Fruit fly (Drosophila melanogaster) whole organism, embryonic: ENCODE results near the gene Nxf3.

Experiments used
- Aef1 ChIP-seq: fragments of 200-800 bp; sonication (Bioruptor generic); IDR thresholded peaks from 3 replicates; pipeline ENCODE4 v1.3.6; 2022; ENCODE audit warnings: missing biosample characterization, missing genetic modification characterization
- Atf6 ChIP-seq: fragments of 200-800 bp; sonication (Bioruptor generic); IDR thresholded peaks from 2 replicates; pipeline ENCODE4 v1.3.6; 2022; ENCODE audit warnings: missing biosample characterization, missing genetic modification characterization
- BEAF-32 ChIP-seq: fragments of 200-800 bp; sonication (Bioruptor generic); optimal IDR thresholded peaks from 3 replicates; lab custom pipeline; 2017; ENCODE audit warnings: missing biosample characterization, missing genetic modification characterization, mild to moderate bottlenecking, moderate library complexity, missing genetic modification reagents
- CG11093 ChIP-seq: fragments of 200-800 bp; sonication (Bioruptor generic); IDR thresholded peaks from 3 replicates; pipeline ENCODE4 v1.3.6; 2022; ENCODE audit warnings: missing biosample characterization, missing genetic modification characterization
- CG11456 ChIP-seq: fragments of 200-800 bp; sonication (Bioruptor generic); IDR thresholded peaks from 3 replicates; pipeline ENCODE4 v1.3.6; 2022; ENCODE audit warnings: missing biosample characterization, missing genetic modification characterization
- CG12391 ChIP-seq: fragments of 200-800 bp; sonication (Bioruptor generic); optimal IDR thresholded peaks from 3 replicates; lab custom pipeline; 2018; ENCODE audit warnings: missing biosample characterization, mild to moderate bottlenecking, missing genetic modification characterization, moderate library complexity
- CG13894 ChIP-seq: fragments of 200-800 bp; sonication (Bioruptor generic); optimal IDR thresholded peaks from 3 replicates; lab custom pipeline; 2018; ENCODE audit warnings: missing biosample characterization, mild to moderate bottlenecking, missing genetic modification characterization, moderate library complexity
- CG14710 ChIP-seq: fragments of 200-800 bp; sonication (Bioruptor generic); optimal IDR thresholded peaks from 3 replicates; lab custom pipeline; 2019; ENCODE audit warnings: missing biosample characterization, mild to moderate bottlenecking, missing genetic modification characterization, moderate library complexity
- CG16779 ChIP-seq: fragments of 200-800 bp; sonication (Bioruptor generic); IDR thresholded peaks from 2 replicates; pipeline ENCODE4 v1.3.6; 2022; ENCODE audit warnings: missing biosample characterization, missing genetic modification characterization
- CG1792 ChIP-seq: fragments of 200-800 bp; sonication (Bioruptor generic); optimal IDR thresholded peaks from 2 replicates; lab custom pipeline; 2016; ENCODE audit warnings: missing biosample characterization, missing genetic modification characterization
- CG18476 ChIP-seq: fragments of 200-800 bp; sonication (Bioruptor generic); optimal IDR thresholded peaks from 2 replicates; lab custom pipeline; 2016; ENCODE audit warnings: missing biosample characterization, mild to moderate bottlenecking, missing genetic modification characterization
- CG2129 ChIP-seq: fragments of 200-800 bp; sonication (Bioruptor generic); IDR thresholded peaks from 2 replicates; pipeline ENCODE4 v1.3.6; 2022; ENCODE audit warnings: missing biosample characterization, missing genetic modification characterization; ENCODE audit not compliant: partially characterized antibody
- CG6813 ChIP-seq: fragments of 200-800 bp; sonication (Bioruptor generic); optimal IDR thresholded peaks from 2 replicates; lab custom pipeline; 2017; ENCODE audit warnings: missing biosample characterization, missing genetic modification characterization, mild to moderate bottlenecking, moderate library complexity, missing genetic modification reagents
- CG7745 ChIP-seq: fragments of 200-800 bp; sonication (Bioruptor generic); optimal IDR thresholded peaks from 2 replicates; lab custom pipeline; 2018; ENCODE audit warnings: missing biosample characterization, mild to moderate bottlenecking, missing genetic modification characterization, moderate library complexity
- CG7928 ChIP-seq: fragments of 200-800 bp; sonication (Bioruptor generic); optimal IDR thresholded peaks from 2 replicates; lab custom pipeline; 2017; ENCODE audit warnings: missing biosample characterization, mild to moderate bottlenecking, missing genetic modification characterization
- CG7963 ChIP-seq: fragments of 200-800 bp; sonication (Bioruptor generic); IDR thresholded peaks from 3 replicates; pipeline ENCODE4 v1.3.6; 2022; ENCODE audit warnings: missing biosample characterization, missing genetic modification characterization; ENCODE audit not compliant: partially characterized antibody
- CG8290 ChIP-seq, 3 experiments: fragments of 200-800 bp; sonication (Bioruptor generic); optimal IDR thresholded peaks; 2 replicates each; lab custom pipeline; 2016 to 2019; ENCODE audit warnings: missing biosample characterization in 3 of 3, missing genetic modification characterization in 3 of 3, mild to moderate bottlenecking in 2 of 3, moderate library complexity in 1 of 3
- CG9215 ChIP-seq: fragments of 200-800 bp; sonication (Bioruptor generic); IDR thresholded peaks from 2 replicates; pipeline ENCODE4 v1.3.6; 2022; ENCODE audit warnings: missing biosample characterization, missing genetic modification characterization
- CG9609 ChIP-seq: fragments of 200-800 bp; sonication (Bioruptor generic); optimal IDR thresholded peaks from 3 replicates; lab custom pipeline; 2016; ENCODE audit warnings: missing biosample characterization, missing genetic modification characterization
- Dip2 ChIP-seq: fragments of 200-800 bp; sonication (Bioruptor generic); IDR thresholded peaks from 2 replicates; pipeline ENCODE4 v1.3.6; 2022; ENCODE audit warnings: missing biosample characterization, missing genetic modification characterization
- Ets97D ChIP-seq: fragments of 200-800 bp; sonication (Bioruptor generic); optimal IDR thresholded peaks from 3 replicates; lab custom pipeline; 2016; ENCODE audit warnings: missing biosample characterization, missing genetic modification characterization
- Hey ChIP-seq: fragments of 200-800 bp; sonication (Bioruptor generic); optimal IDR thresholded peaks from 3 replicates; lab custom pipeline; 2018; ENCODE audit warnings: missing biosample characterization, mild to moderate bottlenecking, missing genetic modification characterization
- Hmx ChIP-seq: fragments of 200-800 bp; sonication (Bioruptor generic); optimal IDR thresholded peaks from 2 replicates; lab custom pipeline; 2016; ENCODE audit warnings: missing biosample characterization, missing genetic modification characterization
- Hr39 ChIP-seq: fragments of >200 bp; optimal IDR thresholded peaks from 2 replicates; lab custom pipeline; 2017
- Hr51 ChIP-seq, 2 experiments: fragments of 200-800 bp; sonication (Bioruptor generic); optimal IDR thresholded peaks; 2 replicates in 1 of 2; 3 replicates in 1 of 2; lab custom pipeline; 2016 to 2018; ENCODE audit warnings: missing biosample characterization in 2 of 2, missing genetic modification characterization in 2 of 2, mild to moderate bottlenecking in 1 of 2, moderate library complexity in 1 of 2
- Hr78 ChIP-seq, 2 experiments: fragments of 200-800 bp in 1 of 2; fragments of >200 bp in 1 of 2; sonication (Bioruptor generic) in 1 of 2; optimal IDR thresholded peaks; 2 replicates each; lab custom pipeline; 2017 to 2019; ENCODE audit warnings: missing biosample characterization in 2 of 2, missing genetic modification characterization in 2 of 2, mild to moderate bottlenecking in 1 of 2, moderate library complexity in 1 of 2
- PHDP ChIP-seq: fragments of 200-800 bp; sonication (Bioruptor generic); optimal IDR thresholded peaks from 3 replicates; lab custom pipeline; 2018; ENCODE audit warnings: missing biosample characterization, mild to moderate bottlenecking, missing genetic modification characterization, moderate library complexity
- Sox102F ChIP-seq: fragments of 200-800 bp; sonication (Bioruptor generic); optimal IDR thresholded peaks from 2 replicates; lab custom pipeline; 2018; ENCODE audit warnings: missing biosample characterization, mild to moderate bottlenecking, missing genetic modification characterization, moderate library complexity
- Sry-δ ChIP-seq: fragments of 200-800 bp; sonication (Bioruptor generic); optimal IDR thresholded peaks from 2 replicates; lab custom pipeline; 2016; ENCODE audit warnings: missing biosample characterization, missing genetic modification characterization
- Ssrp ChIP-seq: fragments of 200-800 bp; sonication (Bioruptor generic); optimal IDR thresholded peaks from 2 replicates; lab custom pipeline; 2018; ENCODE audit warnings: missing biosample characterization, mild to moderate bottlenecking, missing genetic modification characterization, moderate library complexity
- Taf1 ChIP-seq: fragments of 200-800 bp; sonication (Bioruptor generic); IDR thresholded peaks from 2 replicates; pipeline ENCODE4 v1.3.6; 2022; ENCODE audit warnings: missing biosample characterization, missing genetic modification characterization
- ab ChIP-seq: fragments of 200-800 bp; sonication (Bioruptor generic); optimal IDR thresholded peaks from 2 replicates; lab custom pipeline; 2016; ENCODE audit warnings: missing biosample characterization, missing genetic modification characterization
- bcd ChIP-seq: fragments of 200-800 bp; sonication (Bioruptor generic); optimal IDR thresholded peaks from 2 replicates; lab custom pipeline; 2017; ENCODE audit warnings: missing biosample characterization, mild to moderate bottlenecking, missing genetic modification characterization
- bowl ChIP-seq: fragments of 200-800 bp; sonication (Bioruptor generic); IDR thresholded peaks from 2 replicates; pipeline ENCODE4 v1.3.6; 2022; ENCODE audit warnings: missing biosample characterization, missing genetic modification characterization
- dm ChIP-seq: fragments of 200-800 bp; sonication (Bioruptor generic); optimal IDR thresholded peaks from 3 replicates; lab custom pipeline; 2016; ENCODE audit warnings: missing biosample characterization, missing genetic modification characterization
- fru ChIP-seq: fragments of >200 bp; optimal IDR thresholded peaks from 2 replicates; lab custom pipeline; 2017
- gcm2 ChIP-seq: fragments of 200-800 bp; sonication (Bioruptor generic); optimal IDR thresholded peaks from 2 replicates; lab custom pipeline; 2016; ENCODE audit warnings: missing biosample characterization, missing genetic modification characterization
- grau ChIP-seq: fragments of 200-800 bp; optimal IDR thresholded peaks from 3 replicates; lab custom pipeline; 2019; ENCODE audit warnings: missing biosample characterization, mild to moderate bottlenecking, missing genetic modification characterization, moderate library complexity
- gsb-n ChIP-seq: fragments of 200-800 bp; sonication (Bioruptor generic); optimal IDR thresholded peaks from 3 replicates; lab custom pipeline; 2018; ENCODE audit warnings: missing biosample characterization, mild to moderate bottlenecking, missing genetic modification characterization
- knrl ChIP-seq: fragments of 200-800 bp; sonication (Bioruptor generic); IDR thresholded peaks from 3 replicates; pipeline ENCODE4 v1.3.6; 2022; ENCODE audit warnings: missing biosample characterization, missing genetic modification characterization; ENCODE audit not compliant: partially characterized antibody
- lmd ChIP-seq: fragments of 200-800 bp; sonication (Bioruptor generic); IDR thresholded peaks from 2 replicates; pipeline ENCODE4 v1.3.6; 2022; ENCODE audit warnings: missing biosample characterization, missing genetic modification characterization
- mam ChIP-seq: fragments of 200-800 bp; sonication (Bioruptor generic); optimal IDR thresholded peaks from 3 replicates; lab custom pipeline; 2016; ENCODE audit warnings: missing biosample characterization, missing genetic modification characterization
- org-1 ChIP-seq: fragments of 200-800 bp; sonication (Bioruptor generic); optimal IDR thresholded peaks from 2 replicates; lab custom pipeline; 2017; ENCODE audit warnings: missing biosample characterization, missing genetic modification characterization
- pita ChIP-seq: fragments of 200-800 bp; sonication (Bioruptor generic); optimal IDR thresholded peaks from 2 replicates; lab custom pipeline; 2017; ENCODE audit warnings: missing biosample characterization, mild to moderate bottlenecking, missing genetic modification characterization
- run ChIP-seq: fragments of 200-800 bp; sonication (Bioruptor generic); optimal IDR thresholded peaks from 3 replicates; lab custom pipeline; 2018; ENCODE audit warnings: missing biosample characterization, mild to moderate bottlenecking, missing genetic modification characterization
- sens ChIP-seq: fragments of 200-800 bp; sonication (Bioruptor generic); peaks from one replicate; lab custom pipeline; 2016; ENCODE audit warnings: missing biosample characterization, missing genetic modification characterization
- sqz ChIP-seq: fragments of 200-800 bp; sonication (Bioruptor generic); optimal IDR thresholded peaks from 3 replicates; lab custom pipeline; 2018; ENCODE audit warnings: missing biosample characterization, mild to moderate bottlenecking, missing genetic modification characterization
- stc ChIP-seq: fragments of 200-800 bp; sonication (Bioruptor generic); IDR thresholded peaks from 2 replicates; pipeline ENCODE4 v1.3.6; 2022; ENCODE audit warnings: missing biosample characterization, missing genetic modification characterization
- tna ChIP-seq: fragments of 200-800 bp; sonication (Bioruptor generic); IDR thresholded peaks from 2 replicates; pipeline ENCODE4 v1.3.6; 2022; ENCODE audit warnings: missing biosample characterization, missing genetic modification characterization; ENCODE audit not compliant: partially characterized antibody
- wdn ChIP-seq: fragments of 200-800 bp; sonication (Bioruptor generic); IDR thresholded peaks from 2 replicates; pipeline ENCODE4 v1.3.6; 2022; ENCODE audit warnings: missing biosample characterization, missing genetic modification characterization
- wor ChIP-seq: fragments of 200-800 bp; sonication (Bioruptor generic); IDR thresholded peaks from 2 replicates; pipeline ENCODE4 v1.3.6; 2022; ENCODE audit warnings: missing biosample characterization, missing genetic modification characterization

The Nxf3 gene

DNA sequence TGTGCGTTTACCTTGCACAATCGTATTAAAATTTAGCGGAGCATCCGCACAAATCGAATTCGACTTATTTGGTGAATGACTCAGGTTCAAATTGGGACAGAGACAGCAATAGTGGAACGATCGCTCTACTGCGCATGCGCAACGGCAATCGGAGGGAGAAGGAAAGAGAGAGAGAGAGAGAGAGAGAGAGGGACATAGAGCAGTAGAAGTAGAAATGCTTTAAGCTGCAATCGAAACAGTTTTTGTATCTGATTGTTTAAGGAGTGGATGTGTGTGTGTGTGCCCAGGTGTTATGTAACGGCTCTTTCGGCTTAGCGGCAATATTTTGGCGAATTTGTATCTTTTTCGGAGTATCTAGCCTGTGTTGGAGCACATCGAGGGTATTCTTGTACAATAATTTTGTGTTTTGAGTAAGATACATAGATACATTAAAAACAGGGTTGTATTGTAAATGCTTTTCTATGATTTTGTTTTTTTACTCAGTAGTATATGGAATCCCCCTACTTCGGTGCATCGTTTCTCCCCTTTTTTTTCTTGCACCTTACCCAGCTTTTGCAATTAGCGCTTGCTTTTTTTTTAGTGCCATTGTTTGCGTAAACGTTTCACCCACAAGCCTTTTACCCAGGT, 15.4 kb upstream of the Nxf3 start (continued):
- TF ChIP-seq grau (tag; lab: Kevin White, UChicago) (no peak), CG12391 (tag; lab: Kevin White, UChicago) (no peak), sens (GFP tag; lab: Kevin White, UChicago) (no peak), PHDP (tag; lab: Kevin White, UChicago) (no peak), CG1792 (GFP tag; lab: Kevin White, UChicago) (no peak), tna (no peak), knrl (GFP tag; lab: Robert Waterston, UW) (no peak), org-1 (GFP tag; lab: Kevin White, UChicago) (no peak), Hmx (GFP tag; lab: Kevin White, UChicago) (no peak), Sry-δ (GFP tag; lab: Kevin White, UChicago) (no peak), Hey (no peak), ab (GFP tag; lab: Kevin White, UChicago) (no peak), CG9215 (GFP tag; lab: Robert Waterston, UW) (no peak), Sox102F (peak; percentile 43), lmd (no peak), CG2129 (GFP tag; lab: Robert Waterston, UW) (no peak), CG18476 (GFP tag; lab: Kevin White, UChicago) (no peak), CG11456 (GFP tag; lab: Robert Waterston, UW) (no peak), CG8290 (GFP tag; optimal IDR thresholded peaks at IDR 0.05; lab: Kevin White, UChicago) (no peak), CG8290 (tag; optimal IDR thresholded peaks at IDR 0.05; lab: Kevin White, UChicago) (peak in 1 of 2 experiments; percentile 22), CG9609 (GFP tag; lab: Kevin White, UChicago) (no peak), fru (no peak), wor (GFP tag; lab: Robert Waterston, UW) (no peak), Dip2 (GFP tag; lab: Robert Waterston, UW) (no peak), stc (GFP tag; lab: Robert Waterston, UW) (peak; percentile 56; the same call in 1 of the 2 replicates), CG13894 (no peak), CG7963 (GFP tag; lab: Robert Waterston, UW) (no peak), CG7745 (tag; lab: Kevin White, UChicago) (no peak), wdn (GFP tag; lab: Robert Waterston, UW) (no peak), gcm2 (no peak), Hr51 (GFP tag; optimal IDR thresholded peaks at IDR 0.05; lab: Kevin White, UChicago) (peak in 1 of 2 experiments; percentile 34), run (tag; lab: Kevin White, UChicago) (no peak), Ets97D (GFP tag; lab: Kevin White, UChicago) (no peak), CG16779 (GFP tag; lab: Robert Waterston, UW) (no peak), dm (GFP tag; lab: Kevin White, UChicago) (no peak), CG14710 (tag; lab: Kevin White, UChicago) (no peak), bowl (GFP tag; lab: Robert Waterston, UW) (no peak), bcd (GFP tag; lab: Kevin White, UChicago) (no peak), CG6813 (GFP tag; lab: Kevin White, UChicago) (no peak), Taf1 (no peak), pita (GFP tag; lab: Kevin White, UChicago) (no peak), Ssrp (tag; lab: Kevin White, UChicago) (no peak), mam (no peak), Hr78 (GFP tag; optimal IDR thresholded peaks at IDR 0.05; lab: Kevin White, UChicago) (no peak), Atf6 (GFP tag; lab: Robert Waterston, UW) (0 out of 2 replicates have a peak, but pooled peaks have one; percentile 25), gsb-n (tag; lab: Kevin White, UChicago) (no peak), sqz (GFP tag; lab: Kevin White, UChicago) (no peak), BEAF-32 (GFP tag; lab: Kevin White, UChicago) (no peak), Aef1 (GFP tag; lab: Robert Waterston, UW) (no peak), Hr39 (lab: Kevin White, UChicago) (no peak), CG7928 (no peak), CG11093 (no peak)
